Fruit fly (Drosophila melanogaster): ENCODE measurements around the gene CG14257.

- TF ChIP-seq h (optimal IDR thresholded peaks at IDR 0.05) (no peak), ttk (optimal IDR thresholded peaks at IDR 0.05) (no peak), Myc (optimal IDR thresholded peaks at IDR 0.05) (no peak), Sin3A (optimal IDR thresholded peaks at IDR 0.05) (no peak)
Measured at dm6 chr3R:27049549-27049948, 26.1 kb upstream of the CG14257 start.

Data from Kc167 (cell line).